Worm (Caenorhabditis elegans) whole organism, mixed stage, embryonic: Measurements from ENCODE around the gene dach-1.

Experiments used
- M03D4.4 ChIP-seq: sonication (generic microtip); optimal IDR thresholded peaks from 2 replicates; lab custom pipeline; 2017; ENCODE audit warnings: mild to moderate bottlenecking, missing genetic modification characterization, missing compliant biosample characterization
- bed-3 ChIP-seq: fragments of 200-800 bp; sonication (Bioruptor generic); optimal IDR thresholded peaks from 3 replicates; lab custom pipeline; 2018; ENCODE audit warnings: mild to moderate bottlenecking, missing genetic modification characterization, moderate library complexity, missing compliant biosample characterization
- ceh-39 ChIP-seq: fragments of 150-350 bp; optimal IDR thresholded peaks from 2 replicates; lab custom pipeline; 2014; ENCODE audit warnings: missing biosample characterization, missing genetic modification characterization
- ceh-43 ChIP-seq: fragments of 200-800 bp; sonication (Bioruptor generic); optimal IDR thresholded peaks from 2 replicates; lab custom pipeline; 2018; ENCODE audit warnings: mild to moderate bottlenecking, missing genetic modification characterization, moderate library complexity, missing compliant biosample characterization
- ceh-83 ChIP-seq: fragments of 200-800 bp; sonication (Bioruptor generic); optimal IDR thresholded peaks from 2 replicates; lab custom pipeline; 2018; ENCODE audit warnings: mild to moderate bottlenecking, missing genetic modification characterization, missing compliant biosample characterization
- cnd-1 ChIP-seq: fragments of 200-800 bp; sonication (Bioruptor generic); optimal IDR thresholded peaks from 2 replicates; lab custom pipeline; 2018; ENCODE audit warnings: mild to moderate bottlenecking, missing genetic modification characterization, missing compliant biosample characterization
- drap-1 ChIP-seq: fragments of 200-800 bp; sonication (Bioruptor generic); optimal IDR thresholded peaks from 3 replicates; lab custom pipeline; 2018; ENCODE audit warnings: mild to moderate bottlenecking, missing genetic modification characterization, missing compliant biosample characterization
- elt-1 ChIP-seq: sonication (generic microtip); optimal IDR thresholded peaks from 2 replicates; lab custom pipeline; 2017; ENCODE audit warnings: missing genetic modification characterization, mild to moderate bottlenecking, missing compliant biosample characterization, antibody characterized with exemption, moderate library complexity, borderline replicate concordance; ENCODE audit not compliant: insufficient read depth
- elt-3 ChIP-seq: fragments of 150-350 bp; optimal IDR thresholded peaks from 2 replicates; lab custom pipeline; 2014; ENCODE audit warnings: missing biosample characterization, missing genetic modification characterization
- flh-1 ChIP-seq: fragments of 200-800 bp; sonication (Bioruptor generic); optimal IDR thresholded peaks from 2 replicates; lab custom pipeline; 2018; ENCODE audit warnings: mild to moderate bottlenecking, missing genetic modification characterization, moderate library complexity, missing compliant biosample characterization
- ham-2 ChIP-seq: fragments of 200-800 bp; sonication (Bioruptor generic); optimal IDR thresholded peaks from 2 replicates; lab custom pipeline; 2018; ENCODE audit warnings: mild to moderate bottlenecking, missing genetic modification characterization, missing compliant biosample characterization
- hlh-1 ChIP-seq: fragments of 150-350 bp; optimal IDR thresholded peaks from 2 replicates; lab custom pipeline; 2014; ENCODE audit warnings: missing biosample characterization, missing genetic modification reagents, missing genetic modification characterization
- lin-13 ChIP-seq: fragments of 150-350 bp; optimal IDR thresholded peaks from 2 replicates; lab custom pipeline; 2014; ENCODE audit warnings: missing biosample characterization, missing genetic modification characterization
- lin-32 ChIP-seq: fragments of 200-800 bp; sonication (Bioruptor generic); optimal IDR thresholded peaks from 2 replicates; lab custom pipeline; 2018; ENCODE audit warnings: mild to moderate bottlenecking, missing genetic modification characterization, missing compliant biosample characterization
- lsy-2 ChIP-seq: fragments of 150-350 bp; optimal IDR thresholded peaks from 2 replicates; lab custom pipeline; 2014; ENCODE audit warnings: missing biosample characterization, missing genetic modification characterization
- mab-5 ChIP-seq: fragments of 150-350 bp; optimal IDR thresholded peaks from 2 replicates; lab custom pipeline; 2014; ENCODE audit warnings: missing biosample characterization, missing genetic modification characterization
- mep-1 ChIP-seq: fragments of 150-350 bp; optimal IDR thresholded peaks from 2 replicates; lab custom pipeline; 2017; ENCODE audit warnings: missing biosample characterization, missing genetic modification reagents, missing genetic modification characterization, inconsistent platforms
- mls-2 ChIP-seq: sonication (generic microtip); optimal IDR thresholded peaks from 2 replicates; lab custom pipeline; 2016; ENCODE audit warnings: mild to moderate bottlenecking, missing genetic modification characterization, moderate library complexity, missing compliant biosample characterization
- nhr-76 ChIP-seq: sonication (generic microtip); optimal IDR thresholded peaks from 2 replicates; lab custom pipeline; 2017; ENCODE audit warnings: missing biosample characterization, missing genetic modification characterization
- pha-4 ChIP-seq: fragments of 150-350 bp; optimal IDR thresholded peaks from 2 replicates; lab custom pipeline; 2018; ENCODE audit warnings: missing biosample characterization, missing genetic modification reagents, missing genetic modification characterization
- sem-2 ChIP-seq: fragments of 200-800 bp; sonication (Bioruptor generic); optimal IDR thresholded peaks from 2 replicates; lab custom pipeline; 2018; ENCODE audit warnings: mild to moderate bottlenecking, missing genetic modification characterization, missing compliant biosample characterization
- snpc-4 ChIP-seq: fragments of 150-350 bp; optimal IDR thresholded peaks from 2 replicates; lab custom pipeline; 2014; ENCODE audit warnings: missing biosample characterization, missing genetic modification characterization
- tbx-8 ChIP-seq: fragments of 200-800 bp; sonication (Bioruptor generic); optimal IDR thresholded peaks from 2 replicates; lab custom pipeline; 2018; ENCODE audit warnings: mild to moderate bottlenecking, missing genetic modification characterization, moderate library complexity, missing compliant biosample characterization
- unc-120 ChIP-seq: sonication (generic microtip); optimal IDR thresholded peaks from 2 replicates; lab custom pipeline; 2017; ENCODE audit warnings: missing genetic modification characterization, missing compliant biosample characterization; ENCODE audit not compliant: poor library complexity, severe bottlenecking
- unc-39 ChIP-seq: fragments of 150-350 bp; optimal IDR thresholded peaks from 2 replicates; lab custom pipeline; 2014; ENCODE audit warnings: missing biosample characterization, missing genetic modification characterization
- unc-62 ChIP-seq: fragments of 150-350 bp; optimal IDR thresholded peaks from 2 replicates; lab custom pipeline; 2014; ENCODE audit warnings: missing biosample characterization, missing genetic modification reagents, missing genetic modification characterization

The dach-1 gene

DNA sequence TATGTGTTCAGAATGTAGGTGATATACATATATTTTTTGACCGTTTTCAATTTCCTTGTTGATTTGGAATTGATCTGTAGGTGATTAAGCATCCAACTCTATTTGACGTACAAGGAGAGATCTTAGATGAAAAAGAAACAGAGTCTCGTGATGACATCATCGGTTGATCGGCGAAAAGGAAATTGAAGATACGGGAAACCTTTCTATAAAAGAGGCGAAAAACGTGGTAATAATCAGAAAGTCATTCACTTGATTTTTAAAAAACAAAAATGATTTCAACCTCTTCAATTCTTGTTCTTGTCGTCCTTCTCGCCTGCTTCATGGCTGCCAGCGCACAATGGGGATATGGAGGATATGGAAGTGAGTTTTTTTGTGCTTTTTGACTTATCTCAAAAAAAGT lies 34.4 kb downstream of the dach-1 start, which contains the start of gene nlp-29:
TSS of gene nlp-29 (plus strand) at position 248 of the 400 bp plus-strand sequence.
- TF ChIP-seq lin-32 (no peak), unc-39 (tag; lab: Kevin White, UChicago) (no peak)

DNA sequence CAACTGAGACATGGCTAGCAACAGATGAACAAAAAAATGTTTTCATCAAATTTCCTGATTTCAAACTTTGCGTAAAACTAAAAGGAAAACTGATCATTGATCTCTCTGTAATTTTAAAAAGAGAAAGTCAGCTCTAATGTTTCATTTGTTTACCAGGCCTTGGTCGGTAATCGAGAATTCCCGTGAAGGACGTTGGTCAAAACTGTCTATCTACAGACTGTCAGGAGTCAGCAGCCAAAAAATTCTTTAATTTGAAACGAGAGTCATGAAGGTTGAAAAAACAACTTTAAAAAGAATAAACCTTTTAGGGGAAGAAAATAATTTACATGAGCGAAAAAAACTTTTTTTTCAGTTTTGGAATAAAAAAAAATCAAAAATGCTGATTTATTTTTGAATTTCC lies 35.3 kb downstream of the dach-1 start:
- TF ChIP-seq mls-2 (tag; lab: Kevin White, UChicago), result no peak
- no peak for TF ChIP-seq lin-13 (tag; lab: Kevin White, UChicago)
- no peak for TF ChIP-seq lsy-2 (tag; lab: Kevin White, UChicago)
- TF ChIP-seq flh-1, result no peak
- TF ChIP-seq cnd-1 (tag; lab: Kevin White, UChicago), result no peak
- TF ChIP-seq mep-1 (tag; lab: Kevin White, UChicago), result no peak
- TF ChIP-seq ceh-83 (GFP tag; lab: Kevin White, UChicago), result no peak
- no peak for TF ChIP-seq elt-3 (tag; lab: Kevin White, UChicago)
- no peak for TF ChIP-seq pha-4 (tag; lab: Kevin White, UChicago)
- TF ChIP-seq, all 35 proteins: peak for 0

DNA sequence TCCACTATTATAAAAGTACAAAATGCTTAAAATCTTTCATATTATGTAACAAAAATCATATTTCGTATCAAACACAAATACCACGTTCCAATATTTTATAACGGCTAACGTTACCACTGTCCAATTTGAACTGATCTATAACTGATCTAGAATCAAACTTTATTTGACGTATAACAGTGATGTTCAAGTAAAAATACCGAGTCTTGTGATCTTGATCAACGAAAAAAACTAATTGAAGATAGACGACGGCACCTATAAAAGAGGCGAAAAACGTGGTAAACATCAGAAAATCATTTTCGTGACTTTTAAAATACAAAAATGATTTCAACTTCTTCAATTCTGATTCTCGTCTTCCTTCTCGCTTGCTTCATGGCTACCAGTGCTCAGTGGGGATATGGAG lies 37.8 kb downstream of the dach-1 start, which contains the start of gene nlp-28:
TSS of gene nlp-28 (plus strand) at position 285 of the 400 bp plus-strand sequence.
- TF ChIP-seq ceh-43 (GFP tag; lab: Kevin White, UChicago) (no peak), ceh-39 (tag; lab: Kevin White, UChicago) (no peak), tbx-8 (no peak), mab-5 (tag; lab: Kevin White, UChicago) (no peak), M03D4.4 (tag; lab: Kevin White, UChicago) (no peak), nhr-76 (tag; lab: Kevin White, UChicago) (no peak), lin-32 (no peak)
- TF ChIP-seq, all 35 proteins: peak for 0

ce11 chrV:3989070-3989469 lies 39.2 kb downstream of the dach-1 start, which contains the start of gene nlp-27:
TSS of gene nlp-27 (plus strand) at chrV:3989378.
- TF ChIP-seq lin-13 (tag; lab: Kevin White, UChicago) (no peak), sem-2 (GFP tag; lab: Kevin White, UChicago) (no peak), unc-62 (GFP tag; lab: Kevin White, UChicago) (no peak), elt-3 (tag; lab: Kevin White, UChicago) (no peak), ham-2 (GFP tag; lab: Kevin White, UChicago) (no peak), hlh-1 (tag; lab: Kevin White, UChicago) (no peak), snpc-4 (tag; lab: Kevin White, UChicago) (no peak), mep-1 (tag; lab: Kevin White, UChicago) (no peak), mls-2 (tag; lab: Kevin White, UChicago) (no peak)

DNA sequence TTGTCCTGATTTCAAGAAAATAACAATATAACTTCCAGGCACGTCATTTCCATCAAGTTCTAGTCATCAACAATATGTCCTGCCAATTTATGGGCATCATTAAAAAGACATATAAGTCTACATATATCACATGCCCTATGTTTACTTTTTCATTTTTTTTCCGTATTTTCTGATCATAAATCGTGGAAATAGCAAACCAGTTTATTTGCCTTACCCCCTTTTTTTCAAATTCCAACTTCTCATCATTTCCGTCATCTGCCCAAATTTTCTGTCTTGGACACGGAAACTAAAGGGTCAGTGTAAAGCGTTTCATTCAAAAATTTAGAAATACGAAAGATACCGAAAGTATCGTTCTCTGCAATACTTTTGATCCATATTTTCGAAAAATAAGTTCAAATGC lies 42.5 kb downstream of the dach-1 start:
- TF ChIP-seq tbx-8 (no peak), elt-3 (tag; lab: Kevin White, UChicago) (no peak), hlh-1 (tag; lab: Kevin White, UChicago) (no peak), ceh-83 (GFP tag; lab: Kevin White, UChicago) (no peak), unc-62 (GFP tag; lab: Kevin White, UChicago) (no peak), mep-1 (tag; lab: Kevin White, UChicago) (no peak), lsy-2 (tag; lab: Kevin White, UChicago) (no peak)

ce11 chrV:3994048-3994447 lies 44.2 kb downstream of the dach-1 start, which contains the start of gene K09D9.9:
TSS of gene K09D9.9 (minus strand) at chrV:3994148.
- TF ChIP-seq lin-32 (no peak), bed-3 (GFP tag; lab: Kevin White, UChicago) (no peak), unc-120 (tag; lab: Kevin White, UChicago) (no peak), tbx-8 (no peak), unc-62 (GFP tag; lab: Kevin White, UChicago) (no peak)

DNA sequence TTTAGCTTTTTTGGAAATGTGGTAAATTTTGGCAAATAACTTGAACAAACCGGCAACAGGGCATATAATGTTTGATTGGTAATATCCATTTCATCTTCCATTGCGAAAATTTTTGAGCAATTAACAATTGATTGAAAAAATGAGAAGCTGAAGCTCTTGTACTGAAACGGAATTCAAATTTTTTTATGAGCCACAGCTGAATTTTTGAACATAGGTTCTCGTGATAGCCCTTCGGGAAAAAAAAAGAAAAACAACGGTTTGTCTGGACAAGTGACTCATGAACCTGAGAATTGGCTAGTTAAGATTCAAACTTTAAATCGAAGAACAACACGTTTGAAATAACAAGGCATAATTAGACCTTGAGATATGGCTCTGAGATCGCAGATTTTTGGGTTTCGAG lies 46.0 kb downstream of the dach-1 start, which contains the start of gene srx-62:
TSS of gene srx-62 (minus strand) at position 101 of the 400 bp plus-strand sequence.
- TF ChIP-seq drap-1, result no peak
- no peak for TF ChIP-seq elt-3 (tag; lab: Kevin White, UChicago)
- no peak for TF ChIP-seq hlh-1 (tag; lab: Kevin White, UChicago)
- TF ChIP-seq elt-1 (tag; lab: Kevin White, UChicago), result no peak
